Worm (Caenorhabditis elegans) whole organism, early embryonic: ENCODE measurements around the gene F46C3.6.
"Not testable (repeated sequence)": the region's sequence is repeated elsewhere in the genome, so short reads cannot be mapped to it uniquely, and the experiment has no call there.

ENCODE experiments used
- B0310.2 ChIP-seq: sonication (generic microtip); optimal IDR thresholded peaks from 2 replicates; lab custom pipeline; 2016; ENCODE audit warnings: mild to moderate bottlenecking, missing genetic modification characterization, missing compliant biosample characterization
- F13C5.2 ChIP-seq: sonication (generic microtip); optimal IDR thresholded peaks from 2 replicates; lab custom pipeline; 2017; ENCODE audit warnings: mild to moderate bottlenecking, missing genetic modification characterization, inconsistent platforms, missing compliant biosample characterization
- aly-1 ChIP-seq: sonication (generic microtip); optimal IDR thresholded peaks from 2 replicates; lab custom pipeline; 2016; ENCODE audit warnings: missing genetic modification characterization, missing compliant biosample characterization
- ama-1 ChIP-seq: fragments of 150-350 bp; optimal IDR thresholded peaks from 2 replicates; lab custom pipeline; 2014
- ceh-13 ChIP-seq: fragments of 200-800 bp; sonication (Bioruptor generic); optimal IDR thresholded peaks from 2 replicates; lab custom pipeline; 2018; ENCODE audit warnings: mild to moderate bottlenecking, missing genetic modification characterization, missing compliant biosample characterization
- ceh-36 ChIP-seq: sonication (generic microtip); optimal IDR thresholded peaks from 2 replicates; lab custom pipeline; 2016; ENCODE audit warnings: missing genetic modification characterization, inconsistent platforms, missing compliant biosample characterization
- ets-7 ChIP-seq: sonication (generic microtip); optimal IDR thresholded peaks from 2 replicates; lab custom pipeline; 2016; ENCODE audit warnings: missing genotype, missing genetic modification characterization, missing compliant biosample characterization
- flt-1 ChIP-seq: fragments of 200-800 bp; sonication (Bioruptor generic); IDR thresholded peaks from 2 replicates; pipeline ENCODE4 v1.3.6; 2022; ENCODE audit warnings: missing genetic modification characterization, missing compliant biosample characterization
- hmbx-1 ChIP-seq: sonication (generic microtip); optimal IDR thresholded peaks from 2 replicates; lab custom pipeline; 2016; ENCODE audit warnings: mild to moderate bottlenecking, missing genetic modification characterization, missing compliant biosample characterization
- hmg-4 ChIP-seq: fragments of 200-800 bp; sonication (Bioruptor generic); optimal IDR thresholded peaks from 2 replicates; lab custom pipeline; 2018; ENCODE audit warnings: mild to moderate bottlenecking, missing genetic modification characterization, missing compliant biosample characterization
- hnd-1 ChIP-seq: sonication (generic microtip); optimal IDR thresholded peaks from 2 replicates; lab custom pipeline; 2016; ENCODE audit warnings: missing genetic modification characterization, missing compliant biosample characterization
- pes-1 ChIP-seq: fragments of 200-800 bp; sonication (Bioruptor generic); IDR thresholded peaks from 2 replicates; pipeline ENCODE4 v1.3.6; 2022; ENCODE audit warnings: missing genetic modification reagents, missing genetic modification characterization, missing compliant biosample characterization
- scrt-1 ChIP-seq: fragments of 200-800 bp; sonication (Bioruptor generic); IDR thresholded peaks from 2 replicates; pipeline ENCODE4 v1.3.6; 2022; ENCODE audit warnings: missing genetic modification characterization, missing compliant biosample characterization
- sea-1 ChIP-seq: fragments of 200-800 bp; sonication (Bioruptor generic); conservative IDR thresholded peaks from 2 replicates; pipeline ENCODE4 v1.3.6; 2022; ENCODE audit warnings: missing genetic modification characterization, missing compliant biosample characterization
- tbx-11 ChIP-seq: fragments of 200-800 bp; sonication (Bioruptor generic); IDR thresholded peaks from 2 replicates; pipeline ENCODE4 v1.3.6; 2022; ENCODE audit warnings: missing genetic modification characterization, missing compliant biosample characterization
- tbx-37 ChIP-seq: fragments of 200-800 bp; sonication (Bioruptor generic); conservative IDR thresholded peaks from 2 replicates; pipeline ENCODE4 v1.3.6; 2022; ENCODE audit warnings: missing genetic modification reagents, missing genetic modification characterization, missing compliant biosample characterization
- tra-4 ChIP-seq: sonication (generic microtip); optimal IDR thresholded peaks from 2 replicates; lab custom pipeline; 2017; ENCODE audit warnings: missing genetic modification characterization, missing compliant biosample characterization

Gene F46C3.6

DNA sequence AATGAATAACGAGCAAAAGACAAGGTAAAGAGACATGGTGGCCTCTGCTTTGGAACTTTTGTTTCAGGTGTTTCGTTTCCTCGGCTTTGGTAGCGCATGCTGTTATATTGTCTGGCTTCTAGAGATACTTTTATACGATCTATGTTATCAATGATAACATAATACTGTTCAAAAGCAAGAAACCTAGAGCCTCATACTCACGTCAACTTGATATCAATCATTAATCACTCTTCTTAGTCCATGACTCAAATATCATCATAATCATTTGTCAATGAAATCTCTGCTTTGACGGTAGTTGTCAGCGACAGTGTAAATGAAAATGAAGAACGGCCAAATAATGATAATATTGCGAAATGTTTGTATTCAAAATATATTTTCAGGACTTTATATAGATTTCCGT, 30.4 kb upstream of the F46C3.6 start:
- TF ChIP-seq tra-4 (no peak), hmbx-1 (tag; lab: Kevin White, UChicago) (no peak), hnd-1 (no peak), aly-1 (tag; lab: Kevin White, UChicago) (no peak), ets-7 (no peak), tbx-37 (no peak), tbx-11 (no peak), F13C5.2 (tag; lab: Kevin White, UChicago) (no peak), B0310.2 (tag; lab: Kevin White, UChicago) (no peak), ama-1 (lab: Kevin White, UChicago) (no peak), scrt-1 (GFP tag; lab: Robert Waterston, UW) (no peak), hmg-4 (GFP tag; lab: Kevin White, UChicago) (no peak), pes-1 (GFP tag; lab: Robert Waterston, UW) (no peak), sea-1 (no peak), ceh-36 (tag; lab: Kevin White, UChicago) (no peak)

DNA sequence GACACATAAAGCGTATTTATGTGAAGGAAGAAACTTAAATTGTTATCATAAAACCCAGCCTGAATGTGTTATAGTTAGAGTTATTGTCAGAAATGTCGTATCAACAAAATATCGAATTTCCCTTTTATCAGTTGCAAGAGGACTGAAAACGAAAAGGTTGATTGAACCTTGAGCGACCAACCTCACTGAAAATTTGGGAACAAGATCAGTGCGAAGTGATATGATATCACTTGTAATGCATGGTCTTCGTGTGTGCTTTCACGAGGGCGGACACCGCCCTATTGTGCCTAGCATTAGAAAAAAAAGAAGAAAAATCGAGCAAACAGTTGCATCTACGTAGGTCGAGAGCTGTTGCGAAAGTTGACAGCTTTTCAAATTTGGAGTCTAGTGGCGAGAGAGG, 27.8 kb upstream of the F46C3.6 start:
- TF ChIP-seq flt-1 (GFP tag; lab: Robert Waterston, UW) = no peak
- TF ChIP-seq ceh-13 (GFP tag; lab: Kevin White, UChicago) = no peak
- no peak for TF ChIP-seq sea-1
- TF ChIP-seq ets-7 = no peak
- no peak for TF ChIP-seq B0310.2 (tag; lab: Kevin White, UChicago)
- no peak for TF ChIP-seq hnd-1
- TF ChIP-seq ceh-36 (tag; lab: Kevin White, UChicago) = no peak
- TF ChIP-seq hmbx-1 (tag; lab: Kevin White, UChicago) = no peak
- TF ChIP-seq tbx-37 = no peak
- TF ChIP-seq tbx-11 = no peak
- no peak for TF ChIP-seq scrt-1 (GFP tag; lab: Robert Waterston, UW)
- no peak for TF ChIP-seq F13C5.2 (tag; lab: Kevin White, UChicago)
- TF ChIP-seq pes-1 (GFP tag; lab: Robert Waterston, UW) = no peak
- no peak for TF ChIP-seq aly-1 (tag; lab: Kevin White, UChicago)
- no peak for TF ChIP-seq hmg-4 (GFP tag; lab: Kevin White, UChicago)
- TF ChIP-seq tra-4 = no peak
- TF ChIP-seq ama-1 (lab: Kevin White, UChicago) = no peak

DNA sequence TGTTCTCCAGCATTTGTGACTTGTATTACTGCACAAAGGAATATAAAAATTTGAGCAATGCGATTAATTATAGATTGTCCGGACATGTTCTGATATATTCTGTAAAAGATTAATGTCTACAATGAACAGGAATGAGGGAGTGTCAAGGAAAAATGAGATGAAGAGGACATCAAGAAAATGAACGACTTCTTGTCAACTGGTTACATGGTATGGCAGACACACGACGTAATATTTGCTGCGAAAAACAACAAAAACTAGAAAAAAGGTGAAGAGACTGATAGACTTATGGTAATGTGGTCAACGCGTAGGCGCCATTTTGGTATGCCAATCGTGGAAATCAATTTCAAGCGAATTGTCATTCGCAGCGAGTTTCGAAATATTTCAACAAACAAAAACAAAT, 26.7 kb upstream of the F46C3.6 start, which contains the start of gene igeg-2:
Gene igeg-2 (minus strand): TSS at position 101 of the 400 bp plus-strand sequence.
- TF ChIP-seq tbx-37 = no peak
- no peak for TF ChIP-seq tbx-11
- TF ChIP-seq scrt-1 (GFP tag; lab: Robert Waterston, UW) = no peak
- no peak for TF ChIP-seq F13C5.2 (tag; lab: Kevin White, UChicago)
- no peak for TF ChIP-seq B0310.2 (tag; lab: Kevin White, UChicago)
- TF ChIP-seq ceh-36 (tag; lab: Kevin White, UChicago) = no peak
- TF ChIP-seq ceh-13 (GFP tag; lab: Kevin White, UChicago) = no peak

DNA sequence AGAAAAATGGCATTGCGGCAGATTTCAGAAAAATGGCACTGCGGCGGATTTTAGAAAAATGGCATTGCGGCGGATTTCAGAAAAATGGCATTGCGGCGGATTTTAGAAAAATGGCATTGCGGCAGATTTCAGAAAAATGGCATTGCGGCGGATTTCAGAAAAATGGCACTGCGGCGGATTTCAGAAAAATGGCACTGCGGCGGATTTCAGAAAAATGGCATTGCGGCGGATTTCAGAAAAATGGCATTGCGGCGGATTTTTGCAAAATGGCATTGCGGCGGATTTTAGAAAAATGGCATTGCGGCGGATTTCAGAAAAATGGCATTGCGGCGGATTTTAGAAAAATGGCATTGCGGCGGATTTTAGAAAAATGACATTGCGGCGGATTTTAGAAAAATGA, 23.5 kb upstream of the F46C3.6 start:
- peak; percentile 38; the same call in 1 of the 2 replicates for TF ChIP-seq flt-1 (GFP tag; lab: Robert Waterston, UW)

DNA sequence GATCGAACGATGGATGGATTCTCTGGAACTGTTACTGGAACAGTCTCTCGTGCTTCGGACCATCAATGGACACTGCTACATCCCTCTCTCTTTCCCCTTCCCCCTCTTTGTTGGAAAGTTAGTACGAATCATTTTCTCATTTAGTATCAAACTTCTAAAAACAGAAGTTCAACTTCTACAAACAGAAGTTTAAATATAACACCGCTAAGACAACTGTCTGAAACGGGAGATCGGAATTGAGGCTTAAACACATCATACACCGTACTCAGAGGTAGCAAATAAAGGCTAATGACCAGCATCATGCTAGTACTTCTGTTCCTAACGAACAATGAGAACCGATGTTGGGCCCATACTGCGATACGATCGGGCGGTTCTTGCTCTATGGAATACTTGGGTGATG, 19.9 kb upstream of the F46C3.6 start, which contains the start of gene F46C3.7:
Gene F46C3.7 (plus strand): TSS at position 301 of the 400 bp plus-strand sequence.
- TF ChIP-seq scrt-1 (GFP tag; lab: Robert Waterston, UW); F13C5.2 (tag; lab: Kevin White, UChicago); B0310.2 (tag; lab: Kevin White, UChicago): not testable (repeated sequence)

DNA sequence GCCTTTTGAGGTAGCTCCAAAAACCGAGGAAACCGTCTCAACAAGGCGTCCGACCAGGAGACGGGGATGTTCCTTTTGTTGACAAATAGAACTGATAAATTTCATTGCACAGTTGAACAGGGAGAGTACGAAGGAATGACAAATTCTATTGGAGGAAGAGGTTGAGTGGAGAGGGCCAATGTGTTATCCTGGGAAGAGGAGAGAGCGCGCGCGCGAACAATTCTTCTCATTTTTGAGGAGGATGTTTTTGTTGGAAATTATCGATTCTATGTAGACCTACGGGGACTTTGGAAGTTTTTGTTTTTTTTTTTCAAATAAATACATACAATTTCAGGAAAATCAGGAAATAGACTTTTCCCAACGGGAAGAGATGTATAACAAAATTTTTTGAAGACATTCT, 17.8 kb upstream of the F46C3.6 start:
- TF ChIP-seq B0310.2 (tag; lab: Kevin White, UChicago) = no peak
- no peak for TF ChIP-seq ceh-36 (tag; lab: Kevin White, UChicago)
- no peak for TF ChIP-seq pes-1 (GFP tag; lab: Robert Waterston, UW)
- no peak for TF ChIP-seq tbx-11
- TF ChIP-seq flt-1 (GFP tag; lab: Robert Waterston, UW) = no peak
- TF ChIP-seq aly-1 (tag; lab: Kevin White, UChicago) = no peak
- TF ChIP-seq hnd-1 = no peak
- no peak for TF ChIP-seq ceh-13 (GFP tag; lab: Kevin White, UChicago)
- no peak for TF ChIP-seq sea-1
- TF ChIP-seq tbx-37 = no peak
- no peak for TF ChIP-seq F13C5.2 (tag; lab: Kevin White, UChicago)
- TF ChIP-seq hmg-4 (GFP tag; lab: Kevin White, UChicago) = no peak
- TF ChIP-seq tra-4 = no peak
- TF ChIP-seq ets-7 = no peak

DNA sequence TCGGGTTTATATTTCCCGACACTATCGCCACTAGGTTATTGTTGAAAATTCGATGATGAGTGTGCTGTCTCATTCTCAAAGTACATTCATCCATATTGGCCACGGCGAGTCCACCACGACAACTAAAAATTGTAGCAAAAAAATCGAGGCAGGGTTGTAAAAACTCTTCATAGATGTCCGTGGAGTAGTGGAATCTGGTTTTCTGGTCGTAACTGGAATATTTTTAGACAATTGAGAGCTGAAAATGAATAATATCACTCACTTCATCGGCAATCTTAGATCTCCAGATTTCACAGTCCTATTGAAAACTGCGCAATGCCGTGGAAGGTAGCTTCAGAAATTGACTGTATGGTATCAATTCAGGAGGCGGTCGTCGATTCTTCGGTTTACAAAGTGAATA, 15.6 kb upstream of the F46C3.6 start:
- no peak for TF ChIP-seq B0310.2 (tag; lab: Kevin White, UChicago)
- no peak for TF ChIP-seq ceh-36 (tag; lab: Kevin White, UChicago)
- TF ChIP-seq flt-1 (GFP tag; lab: Robert Waterston, UW) = no peak
- TF ChIP-seq pes-1 (GFP tag; lab: Robert Waterston, UW) = no peak
- no peak for TF ChIP-seq ceh-13 (GFP tag; lab: Kevin White, UChicago)
- no peak for TF ChIP-seq hmg-4 (GFP tag; lab: Kevin White, UChicago)
- no peak for TF ChIP-seq tra-4
- TF ChIP-seq sea-1 = no peak
- no peak for TF ChIP-seq ama-1 (lab: Kevin White, UChicago)
- TF ChIP-seq aly-1 (tag; lab: Kevin White, UChicago) = no peak

DNA sequence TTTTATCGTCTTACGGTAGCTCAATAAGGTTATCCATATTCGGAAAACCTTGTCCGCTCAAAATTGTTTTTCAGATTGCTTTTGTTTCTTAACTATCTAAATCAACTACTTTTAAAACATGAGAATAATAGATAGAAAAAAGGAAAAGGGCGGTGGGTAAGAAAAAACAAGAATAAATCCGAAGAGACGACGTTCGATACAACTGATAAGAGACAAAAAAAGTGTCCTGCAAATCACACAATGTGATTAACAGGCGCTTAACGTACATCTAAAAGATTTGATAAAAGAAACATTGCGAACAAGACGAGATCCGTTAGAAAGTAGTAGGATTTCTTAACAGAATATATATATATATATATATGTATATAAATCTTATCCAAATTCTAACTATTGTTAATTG, 13.6 kb upstream of the F46C3.6 start, which contains the start of gene hum-4:
Gene hum-4 (minus strand): TSS at position 101 of the 400 bp plus-strand sequence.
- TF ChIP-seq hmg-4 (GFP tag; lab: Kevin White, UChicago) (no peak), pes-1 (GFP tag; lab: Robert Waterston, UW) (no peak), hnd-1 (no peak), hmbx-1 (tag; lab: Kevin White, UChicago) (no peak), ets-7 (no peak), tbx-37 (no peak), scrt-1 (GFP tag; lab: Robert Waterston, UW) (no peak), B0310.2 (tag; lab: Kevin White, UChicago) (no peak), tra-4 (no peak), ama-1 (lab: Kevin White, UChicago) (no peak), aly-1 (tag; lab: Kevin White, UChicago) (no peak), ceh-13 (GFP tag; lab: Kevin White, UChicago) (no peak), sea-1 (no peak), tbx-11 (no peak), ceh-36 (tag; lab: Kevin White, UChicago) (no peak), flt-1 (GFP tag; lab: Robert Waterston, UW) (no peak)
